Fruit fly (Drosophila melanogaster): ENCODE results near the gene smg.

DNA sequence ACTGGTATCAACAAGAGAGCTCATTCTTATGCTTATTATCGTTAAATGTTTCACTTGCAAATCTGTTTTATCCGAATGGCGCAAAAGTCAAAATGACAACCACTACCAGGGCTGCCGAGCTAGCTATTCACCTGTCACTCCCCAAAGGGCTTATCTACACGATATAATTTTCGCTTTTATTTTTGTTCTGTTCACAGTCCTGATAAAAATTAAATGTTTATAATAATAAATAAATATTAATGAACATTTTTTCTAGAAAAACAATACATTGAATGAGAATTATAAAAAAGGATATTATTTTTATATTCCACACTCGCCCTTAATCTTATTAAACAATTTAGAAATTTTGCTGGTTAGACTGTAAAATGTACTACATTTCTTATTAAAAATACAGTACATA lies 11.9 kb upstream of the smg start, which contains the start of gene CG5194:
- no peak for TF ChIP-seq pan (optimal IDR thresholded peaks at IDR 0.05)
- TF ChIP-seq OdsH (GFP tag; optimal IDR thresholded peaks at IDR 0.05), result no peak
